Fruit fly (Drosophila melanogaster) Kc167 (cell line): Measurements from ENCODE around the gene KrT95D.

ENCODE experiments used
- h ChIP-seq: fragments of >200 bp; optimal IDR thresholded peaks from 3 replicates; lab custom pipeline; 2018; ENCODE audit warnings: missing external identifiers
- insv ChIP-seq: fragments of >200 bp; optimal IDR thresholded peaks from 3 replicates; lab custom pipeline; 2018; ENCODE audit warnings: missing external identifiers
- psq ChIP-seq: fragments of >200 bp; optimal IDR thresholded peaks from 2 replicates; lab custom pipeline; 2017; ENCODE audit warnings: missing external identifiers
- ttk ChIP-seq: sonication (Bioruptor generic); optimal IDR thresholded peaks from 2 replicates; lab custom pipeline; 2017; ENCODE audit warnings: missing external identifiers

dm6 chr3R:23955380-23955779 is 76.2 kb downstream of the KrT95D start:
- TF ChIP-seq h (no peak), psq (lab: Kevin White, UChicago) (no peak), ttk (lab: Kevin White, UChicago) (no peak), insv (no peak)
